Fruit fly (Drosophila melanogaster): Measurements from ENCODE around the gene Rhau.

The Rhau gene

dm6 chr2L:20787271-20787791, 29.5 kb upstream of the Rhau start, which contains the start of gene Pomp (continued):
- peak; percentile 78 for TF ChIP-seq al (GFP tag; IDR thresholded peaks at IDR 0.05)
- TF ChIP-seq lmd (GFP tag; IDR thresholded peaks at IDR 0.05), result peak; percentile 90
- TF ChIP-seq kay (GFP tag; optimal IDR thresholded peaks at IDR 0.05), result peak; percentile 70
- TF ChIP-seq CG3995 (GFP tag; optimal IDR thresholded peaks at IDR 0.05), result peak; percentile 57
- TF ChIP-seq ab (GFP tag; optimal IDR thresholded peaks at IDR 0.05), result peak; percentile 41
- no peak for TF ChIP-seq repo (GFP tag; optimal IDR thresholded peaks at IDR 0.05)
- TF ChIP-seq Vsx1 (GFP tag; optimal IDR thresholded peaks at IDR 0.05), result peak; percentile 81
- peak; percentile 87 for TF ChIP-seq Xbp1 (GFP tag; optimal IDR thresholded peaks at IDR 0.05)
- TF ChIP-seq CG18262 (tag; optimal IDR thresholded peaks at IDR 0.05), result peak; percentile 90
- no peak for TF ChIP-seq pros (GFP tag; optimal IDR thresholded peaks at IDR 0.05)
- TF ChIP-seq Hr51 (GFP tag; optimal IDR thresholded peaks at IDR 0.05), result peak; percentile 64 to 87
- peak; percentile 37 for TF ChIP-seq sqz (GFP tag; optimal IDR thresholded peaks at IDR 0.05)
- peak; percentile 81 for TF ChIP-seq Aef1 (GFP tag; IDR thresholded peaks at IDR 0.05)
- peak; percentile 47 for TF ChIP-seq gfzf (GFP tag; optimal IDR thresholded peaks at IDR 0.05)
- TF ChIP-seq yki (optimal IDR thresholded peaks at IDR 0.05), result no peak
- peak; percentile 80; the same call in 1 of the 2 replicates for TF ChIP-seq klu (GFP tag; IDR thresholded peaks at IDR 0.05)
- TF ChIP-seq CG3065 (GFP tag; optimal IDR thresholded peaks at IDR 0.05), result peak; percentile 61
- no peak for TF ChIP-seq tll (GFP tag; optimal IDR thresholded peaks at IDR 0.05)
- TF ChIP-seq Camta (GFP tag; optimal IDR thresholded peaks at IDR 0.05), result peak; percentile 45
- TF ChIP-seq CG10147 (GFP tag; optimal IDR thresholded peaks at IDR 0.05), result peak; percentile 77
- TF ChIP-seq Atf6 (GFP tag; IDR thresholded peaks at IDR 0.05), result peak; percentile 89
- peak; percentile 31 for TF ChIP-seq Ravus (GFP tag; IDR thresholded peaks at IDR 0.05)
- peak; percentile 25 for TF ChIP-seq mirr (GFP tag; optimal IDR thresholded peaks at IDR 0.05)
- peak; percentile 83 for TF ChIP-seq CG6175 (GFP tag; IDR thresholded peaks at IDR 0.05)
- TF ChIP-seq bcd (GFP tag; optimal IDR thresholded peaks at IDR 0.05), result peak; percentile 88
- peak; percentile 85 for TF ChIP-seq ranshi (GFP tag; IDR thresholded peaks at IDR 0.05)
- peak; percentile 86 for TF ChIP-seq zen (tag; optimal IDR thresholded peaks at IDR 0.05)
- no peak; the same call in 2 of the 3 replicates for TF ChIP-seq jigr1 (GFP tag; IDR thresholded peaks at IDR 0.05)
- TF ChIP-seq CG3281 (GFP tag; optimal IDR thresholded peaks at IDR 0.05), result peak; percentile 83
- TF ChIP-seq CG10959 (GFP tag; IDR thresholded peaks at IDR 0.05), result peak; percentile 71
- TF ChIP-seq Bteb2 (GFP tag; optimal IDR thresholded peaks at IDR 0.05), result peak; percentile 58
- no peak for TF ChIP-seq hth (optimal IDR thresholded peaks at IDR 0.05)
- peak; percentile 27 for TF ChIP-seq Usf (GFP tag; optimal IDR thresholded peaks at IDR 0.05)
- TF ChIP-seq CG7928 (GFP tag; optimal IDR thresholded peaks at IDR 0.05), result peak; percentile 41
- peak; percentile 71; the same call in 1 of the 2 replicates for TF ChIP-seq Bgb (GFP tag; IDR thresholded peaks at IDR 0.05; ENCODE audit: partially characterized antibody)
- TF ChIP-seq da (GFP tag; optimal IDR thresholded peaks at IDR 0.05), result no peak
- TF ChIP-seq CG18476 (GFP tag; optimal IDR thresholded peaks at IDR 0.05), result peak; percentile 70
- peak; percentile 24 for TF ChIP-seq CG1792 (GFP tag; optimal IDR thresholded peaks at IDR 0.05)
- peak; percentile 80 for TF ChIP-seq CG7987 (GFP tag; optimal IDR thresholded peaks at IDR 0.05)
- TF ChIP-seq CG4730 (GFP tag; IDR thresholded peaks at IDR 0.05), result peak; percentile 87
- TF ChIP-seq CG13775 (GFP tag; optimal IDR thresholded peaks at IDR 0.05), result peak; percentile 70
- TF ChIP-seq Dip3 (GFP tag; optimal IDR thresholded peaks at IDR 0.05), result peak; percentile 62
- 0 out of 2 replicates have a peak, but pooled peaks have one; percentile 35 for TF ChIP-seq nerfin-2 (GFP tag; IDR thresholded peaks at IDR 0.05; ENCODE audit: partially characterized antibody)
- TF ChIP-seq CG5180 (GFP tag; optimal IDR thresholded peaks at IDR 0.05), result peak; percentile 53
- peak; percentile 90 for TF ChIP-seq HmgZ (tag; optimal IDR thresholded peaks at IDR 0.05)
- no peak for TF ChIP-seq eve (GFP tag; optimal IDR thresholded peaks at IDR 0.05)
- peak; percentile 79 for TF ChIP-seq CG6765 (GFP tag; optimal IDR thresholded peaks at IDR 0.05)
- TF ChIP-seq Lpt (GFP tag; optimal IDR thresholded peaks at IDR 0.05), result no peak
- TF ChIP-seq row (GFP tag; IDR thresholded peaks at IDR 0.05), result peak; percentile 90
- TF ChIP-seq Scr (GFP tag; IDR thresholded peaks at IDR 0.05; ENCODE audit: partially characterized antibody), result peak; percentile 62
- peak; percentile 70 for TF ChIP-seq chn (GFP tag; optimal IDR thresholded peaks at IDR 0.05)

Data from whole organism, embryonic.